Fruit fly (Drosophila melanogaster): ENCODE data around the gene PolH.

DNA sequence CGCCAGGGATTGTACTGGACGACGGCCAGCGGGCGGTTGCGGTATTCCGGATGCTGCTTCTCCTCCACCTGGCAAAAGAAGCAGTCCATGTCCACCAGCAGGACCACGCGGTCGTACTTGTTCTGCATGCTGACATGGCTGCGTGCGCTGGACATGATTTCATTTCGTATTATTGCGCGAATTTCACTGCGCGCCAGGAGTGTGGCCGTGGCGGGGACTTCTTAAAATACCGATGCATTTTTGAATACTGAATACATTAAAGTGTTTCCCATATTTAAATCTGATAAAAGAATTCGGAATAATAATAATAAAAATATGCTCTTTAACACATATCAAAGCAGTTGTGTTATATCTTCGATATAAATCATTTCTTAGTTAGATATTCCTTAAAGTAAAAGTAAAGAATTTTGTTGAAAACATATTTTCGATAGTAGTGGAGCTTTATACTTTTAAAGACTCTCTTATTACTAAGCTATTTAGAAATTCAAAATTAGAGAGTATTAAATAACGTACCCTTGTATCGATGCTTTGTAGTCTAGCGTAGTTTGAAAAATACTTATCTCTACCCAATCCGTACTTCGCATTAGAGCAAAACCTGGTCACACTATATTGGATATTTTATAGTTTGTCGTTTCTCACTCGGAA, at the start of gene PolH, which contains the start of gene CG14562:
- TF ChIP-seq CG14711 (tag; optimal IDR thresholded peaks at IDR 0.05): no peak
- no peak for TF ChIP-seq cic (GFP tag; optimal IDR thresholded peaks at IDR 0.05)
